Worm (Caenorhabditis elegans): ENCODE measurements around the gene C40A11.2.
"Not testable (repeated sequence)": the region's sequence is repeated elsewhere in the genome, so short reads cannot be mapped to it uniquely, and the experiment has no call there.

C40A11.2 gene

ce11 chrII:2152455-2152854 is 5.7 kb downstream of the C40A11.2 start:
- no peak for TF ChIP-seq tbx-11 (GFP tag; IDR thresholded peaks at IDR 0.05)
- no peak for TF ChIP-seq sea-1 (GFP tag; conservative IDR thresholded peaks at IDR 0.05)
- no peak for TF ChIP-seq aly-1 (tag; optimal IDR thresholded peaks at IDR 0.05)
- no peak for TF ChIP-seq hnd-1 (tag; optimal IDR thresholded peaks at IDR 0.05)
- no peak for TF ChIP-seq tra-4 (tag; optimal IDR thresholded peaks at IDR 0.05)
- TF ChIP-seq F13C5.2 (tag; optimal IDR thresholded peaks at IDR 0.05): no peak
- no peak for TF ChIP-seq pes-1 (GFP tag; IDR thresholded peaks at IDR 0.05)
- TF ChIP-seq ceh-13 (GFP tag; optimal IDR thresholded peaks at IDR 0.05): no peak
- TF ChIP-seq flt-1 (GFP tag; IDR thresholded peaks at IDR 0.05): no peak
- no peak for TF ChIP-seq hmbx-1 (tag; optimal IDR thresholded peaks at IDR 0.05)
- TF ChIP-seq hmg-4 (GFP tag; optimal IDR thresholded peaks at IDR 0.05): no peak
- no peak for TF ChIP-seq tbx-37 (GFP tag; conservative IDR thresholded peaks at IDR 0.05)
- TF ChIP-seq scrt-1 (GFP tag; IDR thresholded peaks at IDR 0.05): no peak
- no peak for TF ChIP-seq B0310.2 (tag; optimal IDR thresholded peaks at IDR 0.05)
- TF ChIP-seq ets-7 (tag; optimal IDR thresholded peaks at IDR 0.05): no peak
- TF ChIP-seq ama-1 (optimal IDR thresholded peaks at IDR 0.05): no peak
- TF ChIP-seq ceh-36 (tag; optimal IDR thresholded peaks at IDR 0.05): no peak

- TF ChIP-seq tbx-11 (GFP tag; IDR thresholded peaks at IDR 0.05); F13C5.2 (tag; optimal IDR thresholded peaks at IDR 0.05); hnd-1 (tag; optimal IDR thresholded peaks at IDR 0.05): not testable (repeated sequence)
These were observed 7.0 kb downstream of the C40A11.2 start, which contains the start of gene math-18 for ce11 chrII:2153708-2154107. Gene math-18 (plus strand): TSS chrII:2154008.

ce11 chrII:2163370-2163882 is 16.7 kb downstream of the C40A11.2 start, which contains the start of gene C33C12.11:
Gene C33C12.11 (minus strand): TSS chrII:2163832.
- TF ChIP-seq scrt-1 (GFP tag; IDR thresholded peaks at IDR 0.05); ceh-13 (GFP tag; optimal IDR thresholded peaks at IDR 0.05); aly-1 (tag; optimal IDR thresholded peaks at IDR 0.05): not testable (repeated sequence)

- no peak for TF ChIP-seq tbx-37 (GFP tag; conservative IDR thresholded peaks at IDR 0.05)
- no peak for TF ChIP-seq hmbx-1 (tag; optimal IDR thresholded peaks at IDR 0.05)
- TF ChIP-seq hmg-4 (GFP tag; optimal IDR thresholded peaks at IDR 0.05): no peak
- TF ChIP-seq ceh-13 (GFP tag; optimal IDR thresholded peaks at IDR 0.05): no peak
- TF ChIP-seq scrt-1 (GFP tag; IDR thresholded peaks at IDR 0.05): no peak
- TF ChIP-seq ama-1 (optimal IDR thresholded peaks at IDR 0.05): no peak
- no peak for TF ChIP-seq aly-1 (tag; optimal IDR thresholded peaks at IDR 0.05)
- no peak for TF ChIP-seq flt-1 (GFP tag; IDR thresholded peaks at IDR 0.05)
- no peak for TF ChIP-seq B0310.2 (tag; optimal IDR thresholded peaks at IDR 0.05)
- no peak for TF ChIP-seq hnd-1 (tag; optimal IDR thresholded peaks at IDR 0.05)
- TF ChIP-seq tra-4 (tag; optimal IDR thresholded peaks at IDR 0.05): no peak
- no peak for TF ChIP-seq pes-1 (GFP tag; IDR thresholded peaks at IDR 0.05)
- no peak for TF ChIP-seq tbx-11 (GFP tag; IDR thresholded peaks at IDR 0.05)
- TF ChIP-seq sea-1 (GFP tag; conservative IDR thresholded peaks at IDR 0.05): no peak
- no peak for TF ChIP-seq ets-7 (tag; optimal IDR thresholded peaks at IDR 0.05)
- TF ChIP-seq F13C5.2 (tag; optimal IDR thresholded peaks at IDR 0.05): no peak
- TF ChIP-seq ceh-36 (tag; optimal IDR thresholded peaks at IDR 0.05): no peak
These were observed 19.6 kb downstream of the C40A11.2 start, which contains the start of gene C33C12.4 for ce11 chrII:2166376-2166775. Gene C33C12.4 (minus strand): TSS chrII:2166476.

ce11 chrII:2168374-2168773 is 21.6 kb downstream of the C40A11.2 start, which contains the start of gene fbxb-38:
Gene fbxb-38 (minus strand): TSS chrII:2168763.
- no peak for TF ChIP-seq sea-1 (GFP tag; conservative IDR thresholded peaks at IDR 0.05)
- no peak for TF ChIP-seq hmbx-1 (tag; optimal IDR thresholded peaks at IDR 0.05)
- no peak for TF ChIP-seq B0310.2 (tag; optimal IDR thresholded peaks at IDR 0.05)
- no peak for TF ChIP-seq F13C5.2 (tag; optimal IDR thresholded peaks at IDR 0.05)
- TF ChIP-seq hmg-4 (GFP tag; optimal IDR thresholded peaks at IDR 0.05): no peak
- no peak for TF ChIP-seq ets-7 (tag; optimal IDR thresholded peaks at IDR 0.05)
- no peak for TF ChIP-seq ceh-13 (GFP tag; optimal IDR thresholded peaks at IDR 0.05)
- no peak for TF ChIP-seq flt-1 (GFP tag; IDR thresholded peaks at IDR 0.05)
- no peak for TF ChIP-seq hnd-1 (tag; optimal IDR thresholded peaks at IDR 0.05)
- no peak for TF ChIP-seq tra-4 (tag; optimal IDR thresholded peaks at IDR 0.05)
- no peak for TF ChIP-seq scrt-1 (GFP tag; IDR thresholded peaks at IDR 0.05)
- no peak for TF ChIP-seq ceh-36 (tag; optimal IDR thresholded peaks at IDR 0.05)
- TF ChIP-seq pes-1 (GFP tag; IDR thresholded peaks at IDR 0.05): no peak
- TF ChIP-seq aly-1 (tag; optimal IDR thresholded peaks at IDR 0.05): no peak
- no peak for TF ChIP-seq tbx-11 (GFP tag; IDR thresholded peaks at IDR 0.05)
- no peak for TF ChIP-seq tbx-37 (GFP tag; conservative IDR thresholded peaks at IDR 0.05)
- no peak for TF ChIP-seq ama-1 (optimal IDR thresholded peaks at IDR 0.05)

- TF ChIP-seq tbx-11 (GFP tag; IDR thresholded peaks at IDR 0.05) (no peak), ceh-36 (tag; optimal IDR thresholded peaks at IDR 0.05) (no peak), flt-1 (GFP tag; IDR thresholded peaks at IDR 0.05) (no peak), ama-1 (optimal IDR thresholded peaks at IDR 0.05) (no peak), B0310.2 (tag; optimal IDR thresholded peaks at IDR 0.05) (no peak), F13C5.2 (tag; optimal IDR thresholded peaks at IDR 0.05) (no peak), pes-1 (GFP tag; IDR thresholded peaks at IDR 0.05) (no peak), sea-1 (GFP tag; conservative IDR thresholded peaks at IDR 0.05) (no peak), hnd-1 (tag; optimal IDR thresholded peaks at IDR 0.05) (no peak), tbx-37 (GFP tag; conservative IDR thresholded peaks at IDR 0.05) (no peak), ceh-13 (GFP tag; optimal IDR thresholded peaks at IDR 0.05) (no peak), hmbx-1 (tag; optimal IDR thresholded peaks at IDR 0.05) (no peak), ets-7 (tag; optimal IDR thresholded peaks at IDR 0.05) (no peak), tra-4 (tag; optimal IDR thresholded peaks at IDR 0.05) (no peak), hmg-4 (GFP tag; optimal IDR thresholded peaks at IDR 0.05) (no peak)
These were observed 23.3 kb downstream of the C40A11.2 start, which contains the start of gene C33C12.12 for ce11 chrII:2170085-2170484. Gene C33C12.12 (minus strand): TSS chrII:2170185.

ce11 chrII:2175367-2175766 is 28.6 kb downstream of the C40A11.2 start, which contains the start of gene C33C12.7:
Gene C33C12.7 (minus strand): TSS chrII:2175467.
- TF ChIP-seq hmg-4 (GFP tag; optimal IDR thresholded peaks at IDR 0.05) (no peak), scrt-1 (GFP tag; IDR thresholded peaks at IDR 0.05) (no peak), hmbx-1 (tag; optimal IDR thresholded peaks at IDR 0.05) (no peak), tra-4 (tag; optimal IDR thresholded peaks at IDR 0.05) (no peak), hnd-1 (tag; optimal IDR thresholded peaks at IDR 0.05) (no peak), flt-1 (GFP tag; IDR thresholded peaks at IDR 0.05) (no peak), ceh-36 (tag; optimal IDR thresholded peaks at IDR 0.05) (no peak), ets-7 (tag; optimal IDR thresholded peaks at IDR 0.05) (no peak), tbx-37 (GFP tag; conservative IDR thresholded peaks at IDR 0.05) (no peak), ceh-13 (GFP tag; optimal IDR thresholded peaks at IDR 0.05) (no peak), F13C5.2 (tag; optimal IDR thresholded peaks at IDR 0.05) (no peak), aly-1 (tag; optimal IDR thresholded peaks at IDR 0.05) (no peak), tbx-11 (GFP tag; IDR thresholded peaks at IDR 0.05) (no peak), ama-1 (optimal IDR thresholded peaks at IDR 0.05) (no peak), pes-1 (GFP tag; IDR thresholded peaks at IDR 0.05) (no peak), sea-1 (GFP tag; conservative IDR thresholded peaks at IDR 0.05) (no peak), B0310.2 (tag; optimal IDR thresholded peaks at IDR 0.05) (no peak)

Measured in whole organism, early embryonic.